Fruit fly (Drosophila melanogaster): Measurements from ENCODE around the gene Tusp.

Tusp gene

DNA sequence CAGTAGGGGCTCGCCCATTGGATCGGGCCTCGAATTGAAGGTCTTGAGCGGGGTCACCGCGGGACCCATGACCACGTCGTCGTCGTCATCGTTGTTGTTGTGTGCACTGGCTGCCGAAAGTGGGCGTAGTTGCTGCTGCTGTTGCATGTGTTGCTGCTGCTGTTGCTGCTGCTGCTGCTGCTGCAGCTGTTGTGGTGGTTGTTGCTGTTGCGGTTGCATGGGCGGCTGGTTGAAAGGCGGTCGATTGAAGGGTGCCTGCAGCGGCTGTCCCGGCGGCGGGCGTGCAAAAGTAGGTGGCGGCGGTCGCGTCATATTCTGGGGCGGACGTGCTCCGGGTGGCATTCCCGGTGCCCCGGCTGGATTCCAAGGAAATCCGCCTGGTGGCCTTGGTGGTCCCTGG, 40.1 kb downstream of the Tusp start:
- TF ChIP-seq EcR (GFP tag; optimal IDR thresholded peaks at IDR 0.05) (no peak), CG17806 (tag; optimal IDR thresholded peaks at IDR 0.05) (no peak), Snoo (tag; optimal IDR thresholded peaks at IDR 0.05) (no peak), CG15710 (tag; optimal IDR thresholded peaks at IDR 0.05) (no peak), fd96Ca (GFP tag; IDR thresholded peaks at IDR 0.05) (no peak), Pif1A (GFP tag; optimal IDR thresholded peaks at IDR 0.05) (no peak), CG34367 (tag; optimal IDR thresholded peaks at IDR 0.05) (no peak), CG9948 (tag; optimal IDR thresholded peaks at IDR 0.05) (no peak), CG10348 (GFP tag; IDR thresholded peaks at IDR 0.05) (no peak), CG32121 (GFP tag; IDR thresholded peaks at IDR 0.05) (no peak), Pif1B (GFP tag; optimal IDR thresholded peaks at IDR 0.05) (no peak), Ets98B (GFP tag; IDR thresholded peaks at IDR 0.05) (no peak), D1 (tag; optimal IDR thresholded peaks at IDR 0.05) (no peak), CG14655 (GFP tag; optimal IDR thresholded peaks at IDR 0.05) (no peak), CG8159 (tag; optimal IDR thresholded peaks at IDR 0.05) (no peak), gl (tag; optimal IDR thresholded peaks at IDR 0.05) (no peak), CG13204 (GFP tag; optimal IDR thresholded peaks at IDR 0.05) (no peak), CG12605 (GFP tag; IDR thresholded peaks at IDR 0.05) (no peak), CG4496 (GFP tag; IDR thresholded peaks at IDR 0.05) (no peak)

DNA sequence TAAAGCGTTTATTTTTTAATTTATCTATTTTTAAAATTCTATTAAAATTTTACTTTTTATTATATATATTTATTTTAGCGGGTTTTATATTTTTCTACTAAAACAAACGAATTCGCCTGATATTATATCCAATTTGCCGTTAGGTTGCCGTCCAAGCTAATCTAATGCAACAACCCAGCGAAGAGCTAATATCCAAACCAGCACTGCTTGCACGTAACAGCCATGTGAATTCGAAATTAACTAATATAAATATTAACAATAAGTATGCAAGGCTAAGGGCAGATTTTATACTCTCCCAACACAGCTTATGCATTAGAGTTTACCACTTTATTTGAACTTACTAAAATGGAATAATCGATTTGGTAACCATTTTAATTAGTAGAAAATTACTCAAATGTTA, 44.0 kb downstream of the Tusp start:
- TF ChIP-seq CG17806 (tag; optimal IDR thresholded peaks at IDR 0.05): no peak
- TF ChIP-seq Ets98B (GFP tag; IDR thresholded peaks at IDR 0.05): no peak
- TF ChIP-seq CG15710 (tag; optimal IDR thresholded peaks at IDR 0.05): no peak
- TF ChIP-seq D1 (tag; optimal IDR thresholded peaks at IDR 0.05): no peak
- TF ChIP-seq gl (tag; optimal IDR thresholded peaks at IDR 0.05): no peak
- no peak for TF ChIP-seq Pif1A (GFP tag; optimal IDR thresholded peaks at IDR 0.05)
- TF ChIP-seq EcR (GFP tag; optimal IDR thresholded peaks at IDR 0.05): no peak
- TF ChIP-seq CG8301 (tag; optimal IDR thresholded peaks at IDR 0.05): no peak
- no peak for TF ChIP-seq CG9948 (tag; optimal IDR thresholded peaks at IDR 0.05)
- no peak for TF ChIP-seq Pif1B (GFP tag; optimal IDR thresholded peaks at IDR 0.05)
- no peak for TF ChIP-seq CG12605 (GFP tag; IDR thresholded peaks at IDR 0.05)
- TF ChIP-seq CG4496 (GFP tag; IDR thresholded peaks at IDR 0.05): no peak
- TF ChIP-seq CG14655 (GFP tag; optimal IDR thresholded peaks at IDR 0.05): no peak
- no peak for TF ChIP-seq rn (GFP tag; IDR thresholded peaks at IDR 0.05)
- TF ChIP-seq CG10348 (GFP tag; IDR thresholded peaks at IDR 0.05): no peak
- no peak for TF ChIP-seq Snoo (tag; optimal IDR thresholded peaks at IDR 0.05)

DNA sequence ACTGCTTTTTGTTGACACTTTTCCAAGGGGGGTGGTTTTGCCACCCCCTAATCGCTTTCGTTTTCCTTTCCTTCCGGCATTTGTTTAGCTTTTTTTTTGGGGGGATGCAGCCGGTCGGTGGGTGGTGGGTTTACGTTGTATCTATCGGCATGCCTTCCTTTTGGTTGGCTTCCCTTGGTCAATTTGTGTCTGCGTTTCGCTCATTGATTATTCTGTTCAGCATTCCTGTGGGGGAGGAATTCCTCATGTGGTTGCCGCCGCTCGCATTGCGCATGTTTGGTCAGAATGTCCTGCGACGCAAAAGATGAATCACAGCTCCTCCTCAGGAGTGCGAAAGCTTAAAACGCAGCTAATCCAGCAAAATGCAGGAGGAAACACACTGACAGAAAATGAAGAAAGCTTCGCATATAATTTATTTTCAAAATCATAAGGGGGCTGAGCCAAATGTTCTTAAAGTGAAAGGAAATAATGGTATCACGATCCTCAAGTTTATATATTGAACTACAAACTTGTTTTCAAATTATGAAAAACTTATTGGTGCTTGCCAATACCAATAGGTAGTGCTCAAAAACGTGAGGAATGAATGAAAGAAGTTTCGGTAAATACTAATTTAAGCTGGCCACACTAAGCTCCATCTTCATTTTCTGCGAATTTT, 44.6 kb downstream of the Tusp start, which contains the start of gene RpS10a:
TSS of gene RpS10a (plus strand) at position 605 of the 655 bp plus-strand sequence.
- no peak for TF ChIP-seq CG34367 (tag; optimal IDR thresholded peaks at IDR 0.05)
- TF ChIP-seq CG12605 (GFP tag; IDR thresholded peaks at IDR 0.05): no peak
- TF ChIP-seq CG14655 (GFP tag; optimal IDR thresholded peaks at IDR 0.05): no peak
- TF ChIP-seq CG8301 (tag; optimal IDR thresholded peaks at IDR 0.05): no peak
- no peak for TF ChIP-seq rn (GFP tag; IDR thresholded peaks at IDR 0.05)
- no peak for TF ChIP-seq CG10348 (GFP tag; IDR thresholded peaks at IDR 0.05)

DNA sequence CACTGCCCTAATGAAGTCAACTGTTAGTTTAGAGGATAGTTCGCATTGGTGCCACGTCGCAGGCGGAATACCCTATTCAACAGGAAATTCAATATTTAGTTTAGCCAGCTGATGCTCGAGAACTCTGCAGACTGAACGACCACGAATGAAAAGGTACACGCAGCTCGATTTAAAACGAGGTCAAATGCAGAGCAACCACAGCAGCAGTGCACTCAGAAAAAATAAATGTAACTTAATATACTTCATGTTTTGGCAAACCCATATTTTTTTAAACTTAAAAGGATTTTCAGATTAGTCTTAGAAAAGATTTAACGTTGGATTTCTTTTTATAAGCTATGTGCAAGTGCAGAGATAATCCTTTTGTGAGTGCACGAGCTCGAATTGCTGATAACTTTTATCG, 47.4 kb downstream of the Tusp start:
- no peak for TF ChIP-seq CG17806 (tag; optimal IDR thresholded peaks at IDR 0.05)
- TF ChIP-seq Ets98B (GFP tag; IDR thresholded peaks at IDR 0.05): no peak; the same call in 1 of the 2 replicates
- peak; percentile 60 for TF ChIP-seq CG4496 (GFP tag; IDR thresholded peaks at IDR 0.05)
- no peak for TF ChIP-seq Pif1B (GFP tag; optimal IDR thresholded peaks at IDR 0.05)
- peak; percentile 36 for TF ChIP-seq CG9948 (tag; optimal IDR thresholded peaks at IDR 0.05)
- TF ChIP-seq D1 (tag; optimal IDR thresholded peaks at IDR 0.05): no peak
- TF ChIP-seq CG34367 (tag; optimal IDR thresholded peaks at IDR 0.05): peak; percentile 5
- TF ChIP-seq EcR (GFP tag; optimal IDR thresholded peaks at IDR 0.05): no peak
- no peak for TF ChIP-seq CG15710 (tag; optimal IDR thresholded peaks at IDR 0.05)
- no peak for TF ChIP-seq Pif1A (GFP tag; optimal IDR thresholded peaks at IDR 0.05)
- no peak for TF ChIP-seq CG13204 (GFP tag; optimal IDR thresholded peaks at IDR 0.05)
- TF ChIP-seq Snoo (tag; optimal IDR thresholded peaks at IDR 0.05): no peak
- TF ChIP-seq CG32121 (GFP tag; IDR thresholded peaks at IDR 0.05): peak; percentile 59
- TF ChIP-seq CG8301 (tag; optimal IDR thresholded peaks at IDR 0.05): peak; percentile 47
- TF ChIP-seq CG8159 (tag; optimal IDR thresholded peaks at IDR 0.05): peak; percentile 29
- TF ChIP-seq fd96Ca (GFP tag; IDR thresholded peaks at IDR 0.05): peak; percentile 46; the same call in 1 of the 3 replicates
- peak; percentile 53 for TF ChIP-seq CG14655 (GFP tag; optimal IDR thresholded peaks at IDR 0.05)

DNA sequence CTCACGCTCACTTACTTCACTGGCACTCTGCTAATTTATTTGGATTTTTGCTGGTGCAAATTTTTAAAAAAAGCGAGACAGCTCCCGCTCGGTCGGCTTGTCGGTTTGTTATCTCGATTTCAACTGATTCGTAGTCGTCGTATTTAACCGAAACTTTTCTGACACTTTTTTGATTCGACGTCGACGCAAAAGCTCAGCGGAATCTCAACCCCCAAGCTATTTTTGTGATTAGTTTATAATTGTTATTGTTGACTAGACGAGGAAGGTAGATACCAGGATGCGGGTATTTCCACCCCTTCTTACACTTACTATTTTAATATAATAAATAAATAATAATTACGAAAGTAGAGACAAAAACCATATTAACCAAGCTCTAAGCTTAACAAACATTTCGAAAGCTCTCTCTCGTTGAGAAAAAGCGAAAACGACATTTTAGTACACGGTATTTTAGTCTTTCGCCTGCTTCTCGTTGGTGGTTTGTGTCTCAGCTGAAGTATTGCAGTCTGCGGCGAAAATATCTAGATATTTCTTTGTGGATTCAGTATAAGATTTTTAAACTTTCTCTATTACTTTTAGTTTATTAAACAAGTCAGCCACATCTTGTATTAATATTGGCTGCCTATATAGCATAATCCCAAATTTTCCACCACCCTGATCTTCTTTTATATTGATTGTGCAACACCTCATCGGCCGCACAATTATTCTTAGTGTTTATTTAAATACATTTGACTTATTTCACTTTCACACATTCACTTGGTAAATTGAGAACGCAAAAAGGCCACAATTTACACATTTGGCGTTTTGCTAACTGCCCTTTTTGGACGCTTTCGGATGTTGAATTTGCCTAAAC, 49.2 kb downstream of the Tusp start, which contains the start of gene tau:
TSS of gene tau (minus strand) at position 311 of the 850 bp plus-strand sequence.
- peak; percentile 20; the same call in 1 of the 2 replicates for TF ChIP-seq CG32121 (GFP tag; IDR thresholded peaks at IDR 0.05)
- TF ChIP-seq gl (tag; optimal IDR thresholded peaks at IDR 0.05): no peak

DNA sequence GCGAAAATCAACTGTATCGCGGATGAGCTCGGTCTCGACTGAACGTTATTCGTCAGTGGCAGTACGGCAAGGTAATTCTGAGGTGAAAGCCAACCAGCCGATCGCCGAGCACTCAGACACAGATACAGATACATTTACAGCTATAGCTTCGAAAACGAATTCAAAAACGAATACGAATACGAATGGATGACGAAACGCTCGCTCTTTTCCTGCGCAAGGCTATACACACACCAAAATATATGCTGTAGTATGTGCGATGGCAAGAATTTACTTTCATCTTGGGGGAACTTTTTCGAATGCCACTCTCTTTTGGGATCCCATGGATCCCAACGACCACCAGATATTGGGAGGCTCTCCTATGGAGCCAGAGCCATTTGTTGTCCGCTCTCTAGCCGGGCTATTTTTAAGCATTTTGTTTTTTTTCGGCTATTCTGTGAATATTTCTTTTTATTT, 52.5 kb downstream of the Tusp start, which contains the start of gene Mlc1:
TSS of gene Mlc1 (minus strand) at position 51 of the 453 bp plus-strand sequence.
- TF ChIP-seq CG12605 (GFP tag; IDR thresholded peaks at IDR 0.05): no peak
- no peak for TF ChIP-seq EcR (GFP tag; optimal IDR thresholded peaks at IDR 0.05)
- no peak for TF ChIP-seq D1 (tag; optimal IDR thresholded peaks at IDR 0.05)
- TF ChIP-seq CG17806 (tag; optimal IDR thresholded peaks at IDR 0.05): no peak
- TF ChIP-seq CG32121 (GFP tag; IDR thresholded peaks at IDR 0.05): no peak
- no peak for TF ChIP-seq CG15710 (tag; optimal IDR thresholded peaks at IDR 0.05)
- no peak for TF ChIP-seq Ets98B (GFP tag; IDR thresholded peaks at IDR 0.05)
- no peak for TF ChIP-seq CG9948 (tag; optimal IDR thresholded peaks at IDR 0.05)
- no peak for TF ChIP-seq CG8159 (tag; optimal IDR thresholded peaks at IDR 0.05)
- TF ChIP-seq fd96Ca (GFP tag; IDR thresholded peaks at IDR 0.05): no peak
- TF ChIP-seq CG8301 (tag; optimal IDR thresholded peaks at IDR 0.05): no peak
- no peak for TF ChIP-seq Snoo (tag; optimal IDR thresholded peaks at IDR 0.05)
- no peak for TF ChIP-seq CG14655 (GFP tag; optimal IDR thresholded peaks at IDR 0.05)
- no peak for TF ChIP-seq Pif1A (GFP tag; optimal IDR thresholded peaks at IDR 0.05)
- no peak for TF ChIP-seq CG34367 (tag; optimal IDR thresholded peaks at IDR 0.05)
- no peak for TF ChIP-seq Pif1B (GFP tag; optimal IDR thresholded peaks at IDR 0.05)
- TF ChIP-seq gl (tag; optimal IDR thresholded peaks at IDR 0.05): no peak
